Worm (Caenorhabditis elegans) whole organism, mixed stage, embryonic: ENCODE measurements around the gene mrpl-1.

Source experiments
- blmp-1 ChIP-seq: fragments of 150-350 bp; optimal IDR thresholded peaks from 2 replicates; lab custom pipeline; 2014; ENCODE audit warnings: missing biosample characterization, missing genetic modification characterization
- lin-13 ChIP-seq: fragments of 150-350 bp; optimal IDR thresholded peaks from 2 replicates; lab custom pipeline; 2014; ENCODE audit warnings: missing biosample characterization, missing genetic modification characterization
- nhr-237 ChIP-seq: fragments of 150-350 bp; optimal IDR thresholded peaks from 2 replicates; lab custom pipeline; 2014; ENCODE audit warnings: missing biosample characterization, missing genetic modification characterization
- pha-4 ChIP-seq: fragments of 150-350 bp; optimal IDR thresholded peaks from 2 replicates; lab custom pipeline; 2018; ENCODE audit warnings: missing biosample characterization, missing genetic modification reagents, missing genetic modification characterization
- snpc-4 ChIP-seq: fragments of 150-350 bp; optimal IDR thresholded peaks from 2 replicates; lab custom pipeline; 2014; ENCODE audit warnings: missing biosample characterization, missing genetic modification characterization
- zip-8 ChIP-seq: fragments of 150-350 bp; optimal IDR thresholded peaks from 2 replicates; lab custom pipeline; 2014; ENCODE audit warnings: missing biosample characterization, missing genetic modification characterization
- ztf-11 ChIP-seq: fragments of 150-350 bp; optimal IDR thresholded peaks from 2 replicates; lab custom pipeline; 2014; ENCODE audit warnings: missing biosample characterization, missing genetic modification characterization

- no peak for TF ChIP-seq lin-13 (tag; lab: Kevin White, UChicago)
- no peak for TF ChIP-seq blmp-1 (tag; lab: Kevin White, UChicago)
- no peak for TF ChIP-seq zip-8 (tag; lab: Kevin White, UChicago)
- no peak for TF ChIP-seq pha-4
- no peak for TF ChIP-seq ztf-11
- no peak for TF ChIP-seq snpc-4
- no peak for TF ChIP-seq nhr-237 (tag; lab: Kevin White, UChicago)
These were observed 11.2 kb downstream of the mrpl-1 start, which contains the start of gene flp-13 for ce11 chrIV:7698320-7698719.
